Worm (Caenorhabditis elegans) whole organism, early embryonic: ENCODE measurements around the gene srg-57.

ENCODE experiments used
- B0310.2 ChIP-seq: sonication (generic microtip); optimal IDR thresholded peaks from 2 replicates; lab custom pipeline; 2016; ENCODE audit warnings: mild to moderate bottlenecking, missing genetic modification characterization, missing compliant biosample characterization
- F13C5.2 ChIP-seq: sonication (generic microtip); optimal IDR thresholded peaks from 2 replicates; lab custom pipeline; 2017; ENCODE audit warnings: mild to moderate bottlenecking, missing genetic modification characterization, inconsistent platforms, missing compliant biosample characterization
- aly-1 ChIP-seq: sonication (generic microtip); optimal IDR thresholded peaks from 2 replicates; lab custom pipeline; 2016; ENCODE audit warnings: missing genetic modification characterization, missing compliant biosample characterization
- ama-1 ChIP-seq: fragments of 150-350 bp; optimal IDR thresholded peaks from 2 replicates; lab custom pipeline; 2014
- ceh-13 ChIP-seq: fragments of 200-800 bp; sonication (Bioruptor generic); optimal IDR thresholded peaks from 2 replicates; lab custom pipeline; 2018; ENCODE audit warnings: mild to moderate bottlenecking, missing genetic modification characterization, missing compliant biosample characterization
- ceh-36 ChIP-seq: sonication (generic microtip); optimal IDR thresholded peaks from 2 replicates; lab custom pipeline; 2016; ENCODE audit warnings: missing genetic modification characterization, inconsistent platforms, missing compliant biosample characterization
- ets-7 ChIP-seq: sonication (generic microtip); optimal IDR thresholded peaks from 2 replicates; lab custom pipeline; 2016; ENCODE audit warnings: missing genotype, missing genetic modification characterization, missing compliant biosample characterization
- flt-1 ChIP-seq: fragments of 200-800 bp; sonication (Bioruptor generic); IDR thresholded peaks from 2 replicates; pipeline ENCODE4 v1.3.6; 2022; ENCODE audit warnings: missing genetic modification characterization, missing compliant biosample characterization
- hmbx-1 ChIP-seq: sonication (generic microtip); optimal IDR thresholded peaks from 2 replicates; lab custom pipeline; 2016; ENCODE audit warnings: mild to moderate bottlenecking, missing genetic modification characterization, missing compliant biosample characterization
- hmg-4 ChIP-seq: fragments of 200-800 bp; sonication (Bioruptor generic); optimal IDR thresholded peaks from 2 replicates; lab custom pipeline; 2018; ENCODE audit warnings: mild to moderate bottlenecking, missing genetic modification characterization, missing compliant biosample characterization
- hnd-1 ChIP-seq: sonication (generic microtip); optimal IDR thresholded peaks from 2 replicates; lab custom pipeline; 2016; ENCODE audit warnings: missing genetic modification characterization, missing compliant biosample characterization
- pes-1 ChIP-seq: fragments of 200-800 bp; sonication (Bioruptor generic); IDR thresholded peaks from 2 replicates; pipeline ENCODE4 v1.3.6; 2022; ENCODE audit warnings: missing genetic modification reagents, missing genetic modification characterization, missing compliant biosample characterization
- scrt-1 ChIP-seq: fragments of 200-800 bp; sonication (Bioruptor generic); IDR thresholded peaks from 2 replicates; pipeline ENCODE4 v1.3.6; 2022; ENCODE audit warnings: missing genetic modification characterization, missing compliant biosample characterization
- sea-1 ChIP-seq: fragments of 200-800 bp; sonication (Bioruptor generic); conservative IDR thresholded peaks from 2 replicates; pipeline ENCODE4 v1.3.6; 2022; ENCODE audit warnings: missing genetic modification characterization, missing compliant biosample characterization
- tbx-11 ChIP-seq: fragments of 200-800 bp; sonication (Bioruptor generic); IDR thresholded peaks from 2 replicates; pipeline ENCODE4 v1.3.6; 2022; ENCODE audit warnings: missing genetic modification characterization, missing compliant biosample characterization
- tbx-37 ChIP-seq: fragments of 200-800 bp; sonication (Bioruptor generic); conservative IDR thresholded peaks from 2 replicates; pipeline ENCODE4 v1.3.6; 2022; ENCODE audit warnings: missing genetic modification reagents, missing genetic modification characterization, missing compliant biosample characterization
- tra-4 ChIP-seq: sonication (generic microtip); optimal IDR thresholded peaks from 2 replicates; lab custom pipeline; 2017; ENCODE audit warnings: missing genetic modification characterization, missing compliant biosample characterization

srg-57 gene

DNA sequence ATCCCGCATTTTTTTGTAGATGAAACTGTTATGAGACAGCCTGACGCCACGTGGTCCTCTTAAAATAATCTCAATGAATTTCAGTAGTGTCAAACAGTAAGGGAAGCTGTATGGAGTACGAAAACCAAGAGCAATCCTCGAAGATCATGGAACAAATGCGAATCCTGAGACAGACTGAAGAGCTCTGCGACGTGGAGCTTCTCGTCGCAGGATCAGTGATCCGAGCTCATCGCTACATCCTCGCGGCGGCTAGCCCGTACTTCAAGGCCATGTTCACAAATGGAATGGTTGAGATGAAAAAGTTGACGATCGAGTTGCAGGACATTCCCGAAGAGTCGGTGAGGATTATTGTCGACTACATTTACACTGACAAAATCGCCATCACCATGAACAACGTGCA is 50.0 kb downstream of the srg-57 start:
- TF ChIP-seq ceh-36 (tag; lab: Kevin White, UChicago): no peak
- no peak for TF ChIP-seq hnd-1 (tag; lab: Kevin White, UChicago)
- no peak for TF ChIP-seq aly-1 (tag; lab: Kevin White, UChicago)
- no peak for TF ChIP-seq tbx-11
- no peak for TF ChIP-seq hmbx-1 (tag; lab: Kevin White, UChicago)
- no peak for TF ChIP-seq hmg-4 (GFP tag; lab: Kevin White, UChicago)

DNA sequence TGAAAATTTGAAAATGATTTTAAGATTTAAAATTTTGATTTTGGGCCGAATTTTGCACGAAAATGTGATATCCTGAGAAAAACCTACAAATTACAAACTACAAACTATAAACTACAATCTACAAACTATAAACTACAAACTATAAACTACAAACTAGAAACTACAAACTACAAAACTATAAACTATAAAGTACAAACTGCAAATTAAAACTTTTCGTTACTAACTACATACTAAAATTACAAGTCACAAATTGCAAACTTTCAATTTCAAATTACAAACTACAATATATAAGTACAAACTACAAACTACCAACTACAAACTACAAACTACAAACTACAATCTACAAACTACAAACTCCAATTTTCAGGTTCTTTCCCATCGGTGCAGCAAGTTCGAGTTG is 50.8 kb downstream of the srg-57 start:
- TF ChIP-seq pes-1 (GFP tag; lab: Robert Waterston, UW) (no peak), ceh-13 (GFP tag; lab: Kevin White, UChicago) (no peak), tbx-37 (GFP tag; lab: Robert Waterston, UW) (no peak), flt-1 (no peak), hmbx-1 (tag; lab: Kevin White, UChicago) (no peak), F13C5.2 (tag; lab: Kevin White, UChicago) (no peak), tbx-11 (no peak), tra-4 (no peak), ets-7 (tag; lab: Kevin White, UChicago) (no peak), ceh-36 (tag; lab: Kevin White, UChicago) (no peak), hmg-4 (GFP tag; lab: Kevin White, UChicago) (no peak), aly-1 (tag; lab: Kevin White, UChicago) (no peak), scrt-1 (no peak), ama-1 (lab: Kevin White, UChicago) (no peak), B0310.2 (tag; lab: Kevin White, UChicago) (no peak), sea-1 (GFP tag; lab: Robert Waterston, UW) (no peak), hnd-1 (tag; lab: Kevin White, UChicago) (no peak)
